Fruit fly (Drosophila melanogaster): ENCODE measurements around the gene Myo95E.

Myo95E gene

dm6 chr3R:24163556-24164022 lies 2.3 kb upstream of the Myo95E start, which contains the start of gene Apc2:
Gene Apc2 (plus strand): TSS chr3R:24163966.
- TF ChIP-seq CG14711 (tag; optimal IDR thresholded peaks at IDR 0.05) (peak; percentile 91), Hr96 (GFP tag; optimal IDR thresholded peaks at IDR 0.05) (no peak), ovo (GFP tag; optimal IDR thresholded peaks at IDR 0.05) (peak; percentile 37), Crg-1 (GFP tag; optimal IDR thresholded peaks at IDR 0.05) (peak; percentile 32), cnc (optimal IDR thresholded peaks at IDR 0.05) (no peak), CG7101 (tag; optimal IDR thresholded peaks at IDR 0.05) (peak; percentile 66), toe (GFP tag; optimal IDR thresholded peaks at IDR 0.05) (no peak), tj (GFP tag; optimal IDR thresholded peaks at IDR 0.05) (peak; percentile 48), pad (GFP tag; optimal IDR thresholded peaks at IDR 0.05) (peak; percentile 36), CG7045 (GFP tag; optimal IDR thresholded peaks at IDR 0.05) (peak; percentile 43), cic (GFP tag; optimal IDR thresholded peaks at IDR 0.05) (peak; percentile 12), Mnt (GFP tag; optimal IDR thresholded peaks at IDR 0.05) (no peak), CG11617 (GFP tag; optimal IDR thresholded peaks at IDR 0.05) (peak; percentile 81), CG1620 (GFP tag; optimal IDR thresholded peaks at IDR 0.05) (peak; percentile 26), CG12768 (GFP tag; optimal IDR thresholded peaks at IDR 0.05) (peak; percentile 46), bab1 (GFP tag; optimal IDR thresholded peaks at IDR 0.05) (peak; percentile 50), CG33017 (tag; optimal IDR thresholded peaks at IDR 0.05) (peak; percentile 20), CG5204 (GFP tag; optimal IDR thresholded peaks at IDR 0.05) (no peak), Clk (GFP tag; optimal IDR thresholded peaks at IDR 0.05) (no peak), kay (GFP tag; ENCODE audit: borderline replicate concordance) (no peak)

- TF ChIP-seq Mnt (GFP tag; optimal IDR thresholded peaks at IDR 0.05) (peak; percentile 36), CG33017 (tag; optimal IDR thresholded peaks at IDR 0.05) (no peak), cnc (optimal IDR thresholded peaks at IDR 0.05) (no peak)
Observed at dm6 chr3R:24162774-24163555, 1.7 kb upstream of the Myo95E start, which contains the start of gene mRpS24. Gene mRpS24 (minus strand): TSS chr3R:24163545.

DNA sequence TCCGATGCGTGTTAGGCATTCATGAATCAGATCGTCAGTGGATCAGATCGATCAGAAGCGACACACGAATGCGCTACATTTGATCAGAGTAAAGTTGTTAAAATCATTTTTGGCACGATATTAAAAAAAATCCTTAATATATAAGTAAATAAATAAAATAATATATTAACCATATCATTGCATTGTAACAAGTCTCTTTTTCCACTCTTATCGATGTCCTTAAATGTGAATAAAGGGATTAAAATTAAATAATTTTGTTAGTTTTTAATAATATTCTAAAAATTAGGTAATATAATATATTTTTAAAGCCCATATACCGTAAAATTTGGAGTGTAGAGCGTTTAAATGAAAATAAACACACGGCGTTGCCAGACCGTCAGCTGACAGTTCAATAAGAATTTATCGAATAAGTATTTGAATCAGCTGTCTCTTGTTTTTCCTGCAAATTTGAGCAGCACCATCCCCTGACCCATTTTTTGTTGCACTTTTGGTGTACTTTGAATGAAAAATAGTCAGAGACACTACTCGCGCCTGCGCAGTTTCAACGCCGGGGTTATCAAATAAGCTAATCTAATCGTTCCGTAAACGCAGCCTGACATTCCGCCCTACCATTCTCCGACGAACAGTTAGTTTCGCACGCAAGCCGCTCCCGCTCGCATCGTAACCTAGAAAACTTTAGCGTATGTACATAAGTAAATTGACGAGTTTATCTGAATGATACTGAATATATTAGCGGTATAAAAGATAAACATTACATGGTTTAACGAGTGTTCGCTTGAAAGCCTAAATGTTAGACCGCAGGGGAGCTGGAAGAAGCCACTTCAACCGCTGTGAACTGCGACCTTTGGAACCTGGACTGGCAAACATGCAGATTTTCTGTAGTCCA lies 9.1 kb downstream of the Myo95E start, which contains the start of the genes p38a and CG6178:
Gene p38a, minus strand, starts transcription at position 398 of the 886 bp plus-strand sequence.
Gene CG6178, plus strand, starts transcription at position 424 of the 886 bp plus-strand sequence.
- TF ChIP-seq pad (GFP tag; optimal IDR thresholded peaks at IDR 0.05) (peak; percentile 90), CG5204 (GFP tag; optimal IDR thresholded peaks at IDR 0.05) (peak; percentile 79), cic (GFP tag; optimal IDR thresholded peaks at IDR 0.05) (peak; percentile 73), ovo (GFP tag; optimal IDR thresholded peaks at IDR 0.05) (peak; percentile 80), CG7101 (tag; optimal IDR thresholded peaks at IDR 0.05) (peak; percentile 99), cnc (optimal IDR thresholded peaks at IDR 0.05) (no peak), kay (GFP tag; ENCODE audit: borderline replicate concordance) (no peak), CG33017 (tag; optimal IDR thresholded peaks at IDR 0.05) (peak; percentile 97), Mnt (GFP tag; optimal IDR thresholded peaks at IDR 0.05) (peak; percentile 77), CG12768 (GFP tag; optimal IDR thresholded peaks at IDR 0.05) (peak; percentile 97), CG11617 (GFP tag; optimal IDR thresholded peaks at IDR 0.05) (peak; percentile 99), CG14711 (tag; optimal IDR thresholded peaks at IDR 0.05) (peak; percentile 96), Crg-1 (GFP tag; optimal IDR thresholded peaks at IDR 0.05) (peak; percentile 71), Clk (GFP tag; optimal IDR thresholded peaks at IDR 0.05) (peak; percentile 75), CG1620 (GFP tag; optimal IDR thresholded peaks at IDR 0.05) (peak; percentile 59), CG7045 (GFP tag; optimal IDR thresholded peaks at IDR 0.05) (peak; percentile 97), toe (GFP tag; optimal IDR thresholded peaks at IDR 0.05) (peak; percentile 67), tj (GFP tag; optimal IDR thresholded peaks at IDR 0.05) (peak; percentile 85), Hr96 (GFP tag; optimal IDR thresholded peaks at IDR 0.05) (peak; percentile 60), bab1 (GFP tag; optimal IDR thresholded peaks at IDR 0.05) (peak; percentile 97)

- TF ChIP-seq pad (GFP tag; optimal IDR thresholded peaks at IDR 0.05) = no peak
- TF ChIP-seq CG7101 (tag; optimal IDR thresholded peaks at IDR 0.05) = no peak
- TF ChIP-seq CG11617 (GFP tag; optimal IDR thresholded peaks at IDR 0.05) = no peak
- no peak for TF ChIP-seq bab1 (GFP tag; optimal IDR thresholded peaks at IDR 0.05)
- TF ChIP-seq CG14711 (tag; optimal IDR thresholded peaks at IDR 0.05) = no peak
- no peak for TF ChIP-seq CG33017 (tag; optimal IDR thresholded peaks at IDR 0.05)
- TF ChIP-seq cnc (optimal IDR thresholded peaks at IDR 0.05) = no peak
- no peak for TF ChIP-seq ovo (GFP tag; optimal IDR thresholded peaks at IDR 0.05)
- TF ChIP-seq CG7045 (GFP tag; optimal IDR thresholded peaks at IDR 0.05) = no peak
- no peak for TF ChIP-seq Hr96 (GFP tag; optimal IDR thresholded peaks at IDR 0.05)
- no peak for TF ChIP-seq Mnt (GFP tag; optimal IDR thresholded peaks at IDR 0.05)
- TF ChIP-seq Crg-1 (GFP tag; optimal IDR thresholded peaks at IDR 0.05) = no peak
- no peak for TF ChIP-seq CG1620 (GFP tag; optimal IDR thresholded peaks at IDR 0.05)
- no peak for TF ChIP-seq CG5204 (GFP tag; optimal IDR thresholded peaks at IDR 0.05)
Observed at dm6 chr3R:24150103-24150502, 11.2 kb downstream of the Myo95E start, which contains the start of gene p38c. Gene p38c (minus strand): TSS chr3R:24150203.

DNA sequence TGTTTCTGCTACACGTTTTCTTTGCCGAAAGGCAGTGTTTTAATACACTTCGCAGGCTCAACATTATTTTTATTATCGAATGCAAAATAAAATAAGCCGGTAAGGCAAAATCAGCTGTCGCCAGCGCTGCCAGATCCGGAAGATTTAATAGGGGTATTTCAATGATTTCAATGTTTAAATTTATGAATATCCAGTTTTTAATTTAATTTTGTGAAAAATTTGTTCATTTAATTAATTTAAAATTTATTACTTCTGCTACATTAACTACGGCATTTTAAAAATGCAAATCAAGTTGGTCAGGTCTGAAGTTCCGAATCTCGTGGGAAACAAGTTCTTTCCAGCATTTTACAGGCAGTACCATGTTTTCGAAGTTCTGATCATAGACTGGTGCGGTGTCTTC lies 12.5 kb downstream of the Myo95E start, which contains the start of gene Slimp:
Gene Slimp, minus strand, starts transcription at position 130 of the 400 bp plus-strand sequence.
- TF ChIP-seq ovo (GFP tag; optimal IDR thresholded peaks at IDR 0.05) (no peak), CG33017 (tag; optimal IDR thresholded peaks at IDR 0.05) (peak; percentile 22), CG1620 (GFP tag; optimal IDR thresholded peaks at IDR 0.05) (peak; percentile 7), pad (GFP tag; optimal IDR thresholded peaks at IDR 0.05) (peak; percentile 3), Crg-1 (GFP tag; optimal IDR thresholded peaks at IDR 0.05) (peak; percentile 16), tj (GFP tag; optimal IDR thresholded peaks at IDR 0.05) (no peak), CG14711 (tag; optimal IDR thresholded peaks at IDR 0.05) (peak; percentile 18), toe (GFP tag; optimal IDR thresholded peaks at IDR 0.05) (peak; percentile 60), CG5204 (GFP tag; optimal IDR thresholded peaks at IDR 0.05) (peak; percentile 66), Hr96 (GFP tag; optimal IDR thresholded peaks at IDR 0.05) (no peak), CG11617 (GFP tag; optimal IDR thresholded peaks at IDR 0.05) (peak; percentile 61), bab1 (GFP tag; optimal IDR thresholded peaks at IDR 0.05) (peak; percentile 31), CG12768 (GFP tag; optimal IDR thresholded peaks at IDR 0.05) (peak; percentile 3), Mnt (GFP tag; optimal IDR thresholded peaks at IDR 0.05) (peak; percentile 18), cnc (optimal IDR thresholded peaks at IDR 0.05) (no peak), kay (GFP tag; ENCODE audit: borderline replicate concordance) (no peak), CG7045 (GFP tag; optimal IDR thresholded peaks at IDR 0.05) (no peak), CG7101 (tag; optimal IDR thresholded peaks at IDR 0.05) (peak; percentile 23)

Measured in whole organism, adult.